Worm (Caenorhabditis elegans): ENCODE data around the gene F26A1.19.

ce11 chrIII:4850139-4850538 is 12.6 kb downstream of the F26A1.19 start, which contains the start of gene F26A1.1:
- TF ChIP-seq egl-27 (tag; optimal IDR thresholded peaks at IDR 0.05), result no peak
- TF ChIP-seq mdl-1 (tag; optimal IDR thresholded peaks at IDR 0.05), result no peak
- no peak for TF ChIP-seq zag-1 (tag; optimal IDR thresholded peaks at IDR 0.05)
- TF ChIP-seq F13H6.1 (tag; optimal IDR thresholded peaks at IDR 0.05), result no peak

All from whole organism, L2 larva.